Fruit fly (Drosophila melanogaster) whole organism, adult: ENCODE measurements around the gene CG33500.

Experiments used
- CG11617 ChIP-seq: fragments of 200-800 bp; sonication (Bioruptor generic); optimal IDR thresholded peaks from 2 replicates; lab custom pipeline; 2017; ENCODE audit warnings: mild to moderate bottlenecking, missing biosample characterization, missing genetic modification reagents, missing genetic modification characterization
- CG12768 ChIP-seq: fragments of 200-800 bp; sonication (Bioruptor generic); optimal IDR thresholded peaks from 2 replicates; lab custom pipeline; 2017; ENCODE audit warnings: missing biosample characterization, missing genetic modification characterization, mild to moderate bottlenecking, moderate library complexity, missing genetic modification reagents
- CG14711 ChIP-seq: fragments of 200-800 bp; sonication (Bioruptor generic); optimal IDR thresholded peaks from 2 replicates; lab custom pipeline; 2018; ENCODE audit warnings: missing biosample characterization, mild to moderate bottlenecking, missing genetic modification characterization, moderate library complexity
- CG1620 ChIP-seq: fragments of 200-800 bp; sonication (Bioruptor generic); optimal IDR thresholded peaks from 2 replicates; lab custom pipeline; 2016; ENCODE audit warnings: missing biosample characterization, missing genetic modification characterization
- CG33017 ChIP-seq: fragments of 200-800 bp; sonication (Bioruptor generic); optimal IDR thresholded peaks from 2 replicates; lab custom pipeline; 2018; ENCODE audit warnings: missing biosample characterization, mild to moderate bottlenecking, missing genetic modification characterization, moderate library complexity
- CG5204 ChIP-seq: fragments of 200-800 bp; sonication (Bioruptor generic); optimal IDR thresholded peaks from 2 replicates; lab custom pipeline; 2016; ENCODE audit warnings: missing biosample characterization, missing genetic modification characterization
- CG7045 ChIP-seq: fragments of 200-800 bp; sonication (Bioruptor generic); optimal IDR thresholded peaks from 2 replicates; lab custom pipeline; 2017; ENCODE audit warnings: missing biosample characterization, mild to moderate bottlenecking, missing genetic modification characterization
- CG7101 ChIP-seq: fragments of 200-800 bp; sonication (Bioruptor generic); optimal IDR thresholded peaks from 2 replicates; lab custom pipeline; 2018; ENCODE audit warnings: missing biosample characterization, mild to moderate bottlenecking, missing genetic modification characterization, moderate library complexity
- Clk ChIP-seq: fragments of 200-800 bp; sonication (Bioruptor generic); optimal IDR thresholded peaks from 2 replicates; lab custom pipeline; 2017; ENCODE audit warnings: missing biosample characterization, missing genetic modification characterization
- Crg-1 ChIP-seq: fragments of 200-800 bp; sonication (Bioruptor generic); optimal IDR thresholded peaks from 2 replicates; lab custom pipeline; 2016; ENCODE audit warnings: missing biosample characterization, missing genetic modification characterization
- Hr96 ChIP-seq: fragments of 200-800 bp; sonication (Bioruptor generic); optimal IDR thresholded peaks from 2 replicates; lab custom pipeline; 2016; ENCODE audit warnings: missing biosample characterization, missing genetic modification characterization
- Mnt ChIP-seq: fragments of 200-800 bp; sonication (Bioruptor generic); optimal IDR thresholded peaks from 2 replicates; lab custom pipeline; 2016; ENCODE audit warnings: missing biosample characterization, mild to moderate bottlenecking, missing genetic modification characterization
- bab1 ChIP-seq: fragments of 200-800 bp; sonication (Bioruptor generic); optimal IDR thresholded peaks from 3 replicates; lab custom pipeline; 2019; ENCODE audit warnings: missing biosample characterization, mild to moderate bottlenecking, missing genetic modification characterization, moderate library complexity
- cic ChIP-seq: fragments of 200-800 bp; sonication (Bioruptor generic); optimal IDR thresholded peaks from 2 replicates; lab custom pipeline; 2017; ENCODE audit warnings: missing biosample characterization, mild to moderate bottlenecking, missing genetic modification characterization, moderate library complexity
- cnc ChIP-seq, 2 experiments: fragments of >200 bp; optimal IDR thresholded peaks; 2 replicates each; lab custom pipeline; 2017
- kay ChIP-seq: fragments of 200-800 bp; sonication (Bioruptor generic); peaks from one replicate; lab custom pipeline; 2016; ENCODE audit warnings: missing biosample characterization, missing genetic modification characterization, borderline replicate concordance
- ovo ChIP-seq: fragments of 200-800 bp; sonication (Bioruptor generic); optimal IDR thresholded peaks from 2 replicates; lab custom pipeline; 2016; ENCODE audit warnings: missing biosample characterization, missing genetic modification characterization
- pad ChIP-seq: fragments of 200-800 bp; sonication (Bioruptor generic); optimal IDR thresholded peaks from 3 replicates; lab custom pipeline; 2017; ENCODE audit warnings: missing biosample characterization, missing genetic modification characterization, mild to moderate bottlenecking, moderate library complexity, missing genetic modification reagents
- tj ChIP-seq: fragments of 200-800 bp; sonication (Bioruptor generic); optimal IDR thresholded peaks from 3 replicates; lab custom pipeline; 2017; ENCODE audit warnings: missing biosample characterization, mild to moderate bottlenecking, missing genetic modification characterization, moderate library complexity
- toe ChIP-seq: fragments of 200-800 bp; sonication (Bioruptor generic); optimal IDR thresholded peaks from 2 replicates; lab custom pipeline; 2016; ENCODE audit warnings: missing biosample characterization, missing genetic modification characterization

The CG33500 gene

dm6 chr3L:11508337-11508736 lies at the start of gene CG33500:
Gene CG33500 (plus strand): TSS chr3L:11508637.
- TF ChIP-seq kay (GFP tag; lab: Kevin White, UChicago) (no peak), CG33017 (tag; lab: Kevin White, UChicago) (no peak), Clk (GFP tag; lab: Kevin White, UChicago) (no peak), CG12768 (GFP tag; lab: Kevin White, UChicago) (no peak), cic (no peak), Hr96 (GFP tag; lab: Kevin White, UChicago) (no peak), Crg-1 (no peak), cnc (optimal IDR thresholded peaks at IDR 0.05; lab: Kevin White, UChicago) (no peak), CG14711 (tag; lab: Kevin White, UChicago) (no peak), bab1 (no peak), toe (GFP tag; lab: Kevin White, UChicago) (no peak), CG5204 (no peak), Mnt (GFP tag; lab: Kevin White, UChicago) (no peak), ovo (GFP tag; lab: Kevin White, UChicago) (no peak), CG7045 (GFP tag; lab: Kevin White, UChicago) (no peak), pad (GFP tag; lab: Kevin White, UChicago) (no peak), CG1620 (GFP tag; lab: Kevin White, UChicago) (no peak), tj (GFP tag; lab: Kevin White, UChicago) (no peak), CG11617 (GFP tag; lab: Kevin White, UChicago) (no peak)

dm6 chr3L:11465371-11465914 lies 43.0 kb upstream of the CG33500 start, which contains the start of gene Fum3:
Gene Fum3 (minus strand): TSS chr3L:11465864.
- no peak for TF ChIP-seq cic
- no peak for TF ChIP-seq Clk (GFP tag; lab: Kevin White, UChicago)
- no peak for TF ChIP-seq pad (GFP tag; lab: Kevin White, UChicago)
- TF ChIP-seq Hr96 (GFP tag; lab: Kevin White, UChicago) = no peak
- no peak for TF ChIP-seq CG11617 (GFP tag; lab: Kevin White, UChicago)
- TF ChIP-seq CG12768 (GFP tag; lab: Kevin White, UChicago) = no peak
- TF ChIP-seq toe (GFP tag; lab: Kevin White, UChicago) = no peak
- no peak for TF ChIP-seq kay (GFP tag; lab: Kevin White, UChicago)

DNA sequence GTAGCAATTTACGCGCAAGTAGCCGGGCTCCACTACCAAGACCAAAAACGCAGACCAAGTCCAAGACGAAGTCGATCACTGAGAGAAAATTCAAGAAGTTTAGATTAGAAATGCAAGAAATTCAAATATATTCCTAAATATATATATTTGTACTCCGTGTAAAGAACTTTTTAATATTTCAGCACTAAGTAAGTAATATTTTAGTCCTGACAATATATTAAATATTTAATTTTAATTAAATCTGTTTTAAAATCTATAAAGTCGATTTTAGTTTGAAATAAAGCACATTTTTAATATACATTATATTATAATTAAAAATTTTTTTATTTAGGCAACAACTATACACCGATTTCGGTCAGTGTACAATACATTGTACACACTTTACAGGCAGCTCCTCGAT lies 41.5 kb upstream of the CG33500 start:
- TF ChIP-seq bab1 = no peak
- no peak for TF ChIP-seq Mnt (GFP tag; lab: Kevin White, UChicago)
- TF ChIP-seq cnc (optimal IDR thresholded peaks at IDR 0.05; lab: Kevin White, UChicago) = no peak
- no peak for TF ChIP-seq CG33017 (tag; lab: Kevin White, UChicago)
- TF ChIP-seq ovo (GFP tag; lab: Kevin White, UChicago) = no peak
- TF ChIP-seq cic = no peak
- no peak for TF ChIP-seq Clk (GFP tag; lab: Kevin White, UChicago)
- no peak for TF ChIP-seq Hr96 (GFP tag; lab: Kevin White, UChicago)
- TF ChIP-seq toe (GFP tag; lab: Kevin White, UChicago) = no peak
- no peak for TF ChIP-seq CG11617 (GFP tag; lab: Kevin White, UChicago)
- TF ChIP-seq pad (GFP tag; lab: Kevin White, UChicago) = no peak
- no peak for TF ChIP-seq CG1620 (GFP tag; lab: Kevin White, UChicago)
- TF ChIP-seq Crg-1 = no peak

dm6 chr3L:11472388-11472787 lies 36.0 kb upstream of the CG33500 start:
- TF ChIP-seq CG11617 (GFP tag; lab: Kevin White, UChicago) (no peak), Crg-1 (no peak), pad (GFP tag; lab: Kevin White, UChicago) (no peak), cnc (optimal IDR thresholded peaks at IDR 0.05; lab: Kevin White, UChicago) (no peak)

dm6 chr3L:11472991-11473390 lies 35.4 kb upstream of the CG33500 start, which contains the start of gene Vha16-3:
Gene Vha16-3 (plus strand): TSS chr3L:11473291.
- TF ChIP-seq toe (GFP tag; lab: Kevin White, UChicago) (no peak), Crg-1 (no peak), Mnt (GFP tag; lab: Kevin White, UChicago) (no peak), bab1 (no peak), CG33017 (tag; lab: Kevin White, UChicago) (no peak), Clk (GFP tag; lab: Kevin White, UChicago) (no peak)

dm6 chr3L:11474658-11475057 lies 33.8 kb upstream of the CG33500 start, which contains the start of gene Vha16-2:
Gene Vha16-2 (plus strand): TSS chr3L:11474958.
- TF ChIP-seq cnc (optimal IDR thresholded peaks at IDR 0.05; lab: Kevin White, UChicago) (no peak), CG7101 (tag; lab: Kevin White, UChicago) (no peak), Crg-1 (no peak), toe (GFP tag; lab: Kevin White, UChicago) (no peak), pad (GFP tag; lab: Kevin White, UChicago) (no peak), Mnt (GFP tag; lab: Kevin White, UChicago) (no peak), cic (no peak), kay (GFP tag; lab: Kevin White, UChicago) (no peak), CG33017 (tag; lab: Kevin White, UChicago) (no peak), CG12768 (GFP tag; lab: Kevin White, UChicago) (no peak), tj (GFP tag; lab: Kevin White, UChicago) (no peak), CG14711 (tag; lab: Kevin White, UChicago) (no peak), ovo (GFP tag; lab: Kevin White, UChicago) (no peak), Clk (GFP tag; lab: Kevin White, UChicago) (no peak), CG1620 (GFP tag; lab: Kevin White, UChicago) (no peak)
